Worm (Caenorhabditis elegans) whole organism, L2 larva: ENCODE data around the gene snt-1.

ENCODE experiments used
- C34F6.9 ChIP-seq: fragments of 150-350 bp; optimal IDR thresholded peaks from 2 replicates; lab custom pipeline; 2014; ENCODE audit warnings: missing biosample characterization, missing genetic modification characterization
- F13H6.1 ChIP-seq: sonication (generic microtip); optimal IDR thresholded peaks from 2 replicates; lab custom pipeline; 2016; ENCODE audit warnings: missing genetic modification characterization, missing compliant biosample characterization
- R02D3.7 ChIP-seq: fragments of 150-350 bp; optimal IDR thresholded peaks from 2 replicates; lab custom pipeline; 2014; ENCODE audit warnings: missing biosample characterization, missing genetic modification characterization
- Y55F3AM.14 ChIP-seq: fragments of 200-800 bp; sonication (Bioruptor generic); optimal IDR thresholded peaks from 2 replicates; lab custom pipeline; 2018; ENCODE audit warnings: mild to moderate bottlenecking, missing genetic modification characterization, missing compliant biosample characterization
- ZK546.5 ChIP-seq: sonication (generic microtip); optimal IDR thresholded peaks from 2 replicates; lab custom pipeline; 2017; ENCODE audit warnings: missing biosample characterization, missing genetic modification characterization
- alr-1 ChIP-seq: fragments of 150-350 bp; optimal IDR thresholded peaks from 2 replicates; lab custom pipeline; 2014; ENCODE audit warnings: missing biosample characterization, missing genetic modification characterization
- aly-2 ChIP-seq: fragments of 150-350 bp; optimal IDR thresholded peaks from 2 replicates; lab custom pipeline; 2014; ENCODE audit warnings: missing biosample characterization, missing genetic modification characterization
- blmp-1 ChIP-seq: sonication (generic microtip); optimal IDR thresholded peaks from 2 replicates; lab custom pipeline; 2017; ENCODE audit warnings: missing genetic modification characterization, mild to moderate bottlenecking, missing compliant biosample characterization, antibody characterized with exemption, moderate library complexity; ENCODE audit not compliant: insufficient read depth
- ceh-16 ChIP-seq: fragments of 150-350 bp; optimal IDR thresholded peaks from 2 replicates; lab custom pipeline; 2014; ENCODE audit warnings: missing biosample characterization, missing genetic modification characterization
- ceh-82 ChIP-seq: fragments of 150-350 bp; optimal IDR thresholded peaks from 2 replicates; lab custom pipeline; 2014; ENCODE audit warnings: missing biosample characterization, missing genetic modification characterization
- crh-2 ChIP-seq: sonication (generic microtip); optimal IDR thresholded peaks from 2 replicates; lab custom pipeline; 2017; ENCODE audit warnings: missing biosample characterization, missing genetic modification characterization
- dmd-4 ChIP-seq: sonication (generic microtip); optimal IDR thresholded peaks from 2 replicates; lab custom pipeline; 2017; ENCODE audit warnings: missing biosample characterization, missing genetic modification characterization
- egl-27 ChIP-seq: sonication (generic microtip); optimal IDR thresholded peaks from 3 replicates; lab custom pipeline; 2017; ENCODE audit warnings: missing biosample characterization, missing genetic modification reagents, missing genetic modification characterization
- elt-1 ChIP-seq: fragments of 150-350 bp; optimal IDR thresholded peaks from 2 replicates; lab custom pipeline; 2014; ENCODE audit warnings: missing biosample characterization, missing genetic modification characterization
- elt-3 ChIP-seq: sonication (generic microtip); optimal IDR thresholded peaks from 2 replicates; lab custom pipeline; 2017; ENCODE audit warnings: missing biosample characterization, missing genetic modification characterization
- fos-1 ChIP-seq: fragments of 150-350 bp; optimal IDR thresholded peaks from 2 replicates; lab custom pipeline; 2014; ENCODE audit warnings: missing biosample characterization, missing genetic modification characterization
- gmeb-1 ChIP-seq: fragments of 150-350 bp; optimal IDR thresholded peaks from 2 replicates; lab custom pipeline; 2014; ENCODE audit warnings: missing biosample characterization, missing genetic modification characterization
- lin-11 ChIP-seq: fragments of 150-350 bp; sonication (generic microtip); optimal IDR thresholded peaks from 2 replicates; lab custom pipeline; 2014; ENCODE audit warnings: missing biosample characterization, missing genetic modification characterization, inconsistent platforms, mixed read lengths
- lin-39 ChIP-seq: fragments of 150-350 bp; optimal IDR thresholded peaks from 2 replicates; lab custom pipeline; 2014; ENCODE audit warnings: missing biosample characterization, missing genetic modification reagents, missing genetic modification characterization
- mab-5 ChIP-seq: fragments of 150-350 bp; optimal IDR thresholded peaks from 2 replicates; lab custom pipeline; 2014; ENCODE audit warnings: missing biosample characterization, missing genetic modification characterization
- mdl-1 ChIP-seq, 2 experiments: fragments of 150-350 bp in 1 of 2; sonication (generic microtip) in 1 of 2; optimal IDR thresholded peaks; 2 replicates each; lab custom pipeline; 2017; ENCODE audit warnings: missing biosample characterization in 2 of 2, missing genetic modification characterization in 2 of 2
- nhr-10 ChIP-seq: sonication (generic microtip); optimal IDR thresholded peaks from 2 replicates; lab custom pipeline; 2017; ENCODE audit warnings: missing biosample characterization, missing genetic modification characterization
- nhr-11 ChIP-seq: fragments of 150-350 bp; optimal IDR thresholded peaks from 2 replicates; lab custom pipeline; 2014; ENCODE audit warnings: missing biosample characterization, missing genetic modification characterization
- nhr-12 ChIP-seq: fragments of 150-350 bp; optimal IDR thresholded peaks from 2 replicates; lab custom pipeline; 2014; ENCODE audit warnings: missing biosample characterization, missing genetic modification characterization
- nhr-129 ChIP-seq: fragments of 150-350 bp; optimal IDR thresholded peaks from 2 replicates; lab custom pipeline; 2014; ENCODE audit warnings: missing biosample characterization, missing genetic modification characterization
- nhr-21 ChIP-seq: fragments of 150-350 bp; optimal IDR thresholded peaks from 2 replicates; lab custom pipeline; 2014; ENCODE audit warnings: missing biosample characterization, missing genetic modification characterization
- nhr-237 ChIP-seq: fragments of 150-350 bp; optimal IDR thresholded peaks from 2 replicates; lab custom pipeline; 2014; ENCODE audit warnings: missing biosample characterization, missing genetic modification characterization
- nhr-25 ChIP-seq: fragments of 150-350 bp; sonication (generic microtip); optimal IDR thresholded peaks from 3 replicates; lab custom pipeline; 2014; ENCODE audit warnings: missing biosample characterization, missing genetic modification characterization
- nhr-6 ChIP-seq: fragments of 150-350 bp; optimal IDR thresholded peaks from 2 replicates; lab custom pipeline; 2014; ENCODE audit warnings: missing biosample characterization, missing genetic modification characterization
- nhr-77 ChIP-seq: fragments of 150-350 bp; optimal IDR thresholded peaks from 2 replicates; lab custom pipeline; 2014; ENCODE audit warnings: missing biosample characterization, missing genetic modification characterization
- sem-4 ChIP-seq: fragments of 150-350 bp; optimal IDR thresholded peaks from 2 replicates; lab custom pipeline; 2014; ENCODE audit warnings: missing biosample characterization, missing genetic modification reagents, missing genetic modification characterization
- skn-1 ChIP-seq: sonication (generic microtip); optimal IDR thresholded peaks from 2 replicates; lab custom pipeline; 2017; ENCODE audit warnings: missing biosample characterization, missing genetic modification characterization
- sma-3 ChIP-seq: sonication (generic microtip); optimal IDR thresholded peaks from 2 replicates; lab custom pipeline; 2016; ENCODE audit warnings: missing genetic modification reagents, missing genetic modification characterization, missing compliant biosample characterization
- sma-9 ChIP-seq, 2 experiments: fragments of 150-350 bp in 1 of 2; sonication (generic microtip) in 1 of 2; optimal IDR thresholded peaks; 2 replicates each; lab custom pipeline; 2014 to 2016; ENCODE audit warnings: missing genetic modification characterization in 2 of 2, mild to moderate bottlenecking in 1 of 2, missing biosample characterization in 1 of 2, missing compliant biosample characterization in 1 of 2, missing genetic modification reagents in 1 of 2, moderate library complexity in 1 of 2
- snpc-4 ChIP-seq: fragments of 150-350 bp; optimal IDR thresholded peaks from 2 replicates; lab custom pipeline; 2014; ENCODE audit warnings: missing biosample characterization, missing genetic modification characterization
- unc-39 ChIP-seq: fragments of 150-350 bp; optimal IDR thresholded peaks from 2 replicates; lab custom pipeline; 2014; ENCODE audit warnings: missing biosample characterization, missing genetic modification characterization
- unc-55 ChIP-seq: fragments of 150-350 bp; sonication (generic microtip); optimal IDR thresholded peaks from 3 replicates; lab custom pipeline; 2014; ENCODE audit warnings: missing biosample characterization, missing genetic modification reagents, missing genetic modification characterization
- unc-62 ChIP-seq: fragments of 150-350 bp; optimal IDR thresholded peaks from 2 replicates; lab custom pipeline; 2014; ENCODE audit warnings: missing biosample characterization, missing genetic modification reagents, missing genetic modification characterization
- zag-1 ChIP-seq: fragments of 150-350 bp; optimal IDR thresholded peaks from 2 replicates; lab custom pipeline; 2014; ENCODE audit warnings: missing biosample characterization, missing genetic modification characterization
- ztf-1 ChIP-seq: fragments of 200-800 bp; sonication (Bioruptor generic); conservative IDR thresholded peaks from 2 replicates; pipeline ENCODE4 v1.3.6; 2022; ENCODE audit warnings: missing genetic modification characterization, missing compliant biosample characterization
- ztf-4 ChIP-seq: fragments of 150-350 bp; optimal IDR thresholded peaks from 2 replicates; lab custom pipeline; 2014; ENCODE audit warnings: missing biosample characterization, missing genetic modification characterization

Gene snt-1

DNA sequence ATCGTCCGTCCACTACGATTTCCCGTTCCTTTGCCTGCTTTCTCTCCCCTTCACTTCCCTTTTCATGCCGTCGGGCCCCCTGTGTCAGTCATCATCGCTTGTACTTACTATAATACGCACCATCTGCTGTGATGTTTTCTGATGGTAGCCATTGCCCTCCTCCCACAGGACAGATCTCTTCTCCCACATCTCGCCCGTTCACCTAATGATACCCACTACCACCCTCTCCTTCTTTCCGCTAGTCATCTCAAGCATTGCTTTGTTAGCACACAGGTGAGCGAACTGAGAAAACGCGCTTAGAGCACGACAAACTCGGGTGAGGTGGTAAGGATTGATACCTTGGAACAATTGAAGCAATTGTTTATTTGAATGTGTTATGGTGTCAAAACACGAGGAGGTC is 20.2 kb downstream of the snt-1 start:
- peak; percentile 1 for TF ChIP-seq nhr-129
- peak; percentile 37 for TF ChIP-seq blmp-1 (tag; lab: Kevin White, UChicago)
- TF ChIP-seq sem-4 (tag; lab: Kevin White, UChicago) = no peak
- TF ChIP-seq R02D3.7 = no peak
- no peak for TF ChIP-seq ZK546.5 (tag; lab: Kevin White, UChicago)
- no peak for TF ChIP-seq nhr-77 (tag; lab: Kevin White, UChicago)
- TF ChIP-seq C34F6.9 (tag; lab: Kevin White, UChicago) = no peak
- no peak for TF ChIP-seq nhr-21
- no peak for TF ChIP-seq ztf-4
- TF ChIP-seq sma-3 (GFP tag; lab: Kevin White, UChicago) = no peak
- no peak for TF ChIP-seq ztf-1
- no peak for TF ChIP-seq dmd-4 (tag; lab: Kevin White, UChicago)
- no peak for TF ChIP-seq gmeb-1 (tag; lab: Kevin White, UChicago)
- no peak for TF ChIP-seq skn-1 (tag; lab: Kevin White, UChicago)
- TF ChIP-seq egl-27 (tag; lab: Kevin White, UChicago) = no peak
- no peak for TF ChIP-seq lin-39 (tag; lab: Kevin White, UChicago)

DNA sequence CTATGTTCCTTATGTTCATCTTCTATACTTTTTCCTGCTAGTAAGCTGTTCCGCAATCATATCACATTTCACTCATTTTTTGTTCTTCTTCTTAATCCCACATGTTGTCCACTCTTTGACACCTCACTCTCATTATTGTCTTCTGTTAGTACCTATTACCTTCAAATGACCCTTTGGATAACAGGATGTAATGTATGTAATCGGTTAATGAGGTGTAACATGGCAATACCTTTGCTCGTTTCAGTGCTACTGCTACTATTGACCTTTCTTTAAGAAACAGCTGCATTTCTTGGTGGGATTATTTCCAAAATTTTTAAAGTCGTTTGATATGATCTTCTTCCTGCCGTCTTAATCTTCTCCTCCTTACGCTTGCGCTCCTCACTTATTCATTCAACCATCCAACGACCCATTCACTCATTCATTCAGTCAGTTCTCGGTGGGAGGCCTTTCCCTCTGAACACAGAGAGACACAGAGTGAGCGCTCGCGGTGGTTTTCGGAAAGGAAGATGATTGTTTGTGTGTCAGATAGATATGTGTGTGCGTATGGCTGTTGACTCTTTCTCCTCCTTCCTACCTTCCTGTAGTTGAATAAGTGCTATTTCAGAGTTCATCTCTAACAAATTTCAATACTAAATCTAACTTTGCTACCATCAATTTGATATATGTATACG is 20.9 kb downstream of the snt-1 start:
- TF ChIP-seq gmeb-1 (tag; lab: Kevin White, UChicago) (no peak), ceh-82 (tag; lab: Kevin White, UChicago) (no peak), mdl-1 (tag; optimal IDR thresholded peaks at IDR 0.05; lab: Kevin White, UChicago) (peak in 1 of 2 experiments; percentile 4), mab-5 (no peak), nhr-21 (no peak), nhr-129 (peak; percentile 41), aly-2 (tag; lab: Kevin White, UChicago) (no peak), nhr-12 (tag; lab: Kevin White, UChicago) (no peak), ceh-16 (tag; lab: Kevin White, UChicago) (no peak), nhr-237 (no peak), snpc-4 (tag; lab: Kevin White, UChicago) (no peak), crh-2 (tag; lab: Kevin White, UChicago) (no peak), ztf-4 (no peak), skn-1 (tag; lab: Kevin White, UChicago) (no peak), fos-1 (peak; percentile 29), F13H6.1 (tag; lab: Kevin White, UChicago) (peak; percentile 4), nhr-10 (tag; lab: Kevin White, UChicago) (no peak), sma-3 (GFP tag; lab: Kevin White, UChicago) (no peak)

ce11 chrII:6832207-6832606 is 21.4 kb downstream of the snt-1 start:
- TF ChIP-seq egl-27 (tag; lab: Kevin White, UChicago) (no peak), unc-39 (tag; lab: Kevin White, UChicago) (no peak), mdl-1 (tag; optimal IDR thresholded peaks at IDR 0.05; lab: Kevin White, UChicago) (no peak), ztf-1 (no peak)
- TF ChIP-seq, all 48 proteins: peak for 0

DNA sequence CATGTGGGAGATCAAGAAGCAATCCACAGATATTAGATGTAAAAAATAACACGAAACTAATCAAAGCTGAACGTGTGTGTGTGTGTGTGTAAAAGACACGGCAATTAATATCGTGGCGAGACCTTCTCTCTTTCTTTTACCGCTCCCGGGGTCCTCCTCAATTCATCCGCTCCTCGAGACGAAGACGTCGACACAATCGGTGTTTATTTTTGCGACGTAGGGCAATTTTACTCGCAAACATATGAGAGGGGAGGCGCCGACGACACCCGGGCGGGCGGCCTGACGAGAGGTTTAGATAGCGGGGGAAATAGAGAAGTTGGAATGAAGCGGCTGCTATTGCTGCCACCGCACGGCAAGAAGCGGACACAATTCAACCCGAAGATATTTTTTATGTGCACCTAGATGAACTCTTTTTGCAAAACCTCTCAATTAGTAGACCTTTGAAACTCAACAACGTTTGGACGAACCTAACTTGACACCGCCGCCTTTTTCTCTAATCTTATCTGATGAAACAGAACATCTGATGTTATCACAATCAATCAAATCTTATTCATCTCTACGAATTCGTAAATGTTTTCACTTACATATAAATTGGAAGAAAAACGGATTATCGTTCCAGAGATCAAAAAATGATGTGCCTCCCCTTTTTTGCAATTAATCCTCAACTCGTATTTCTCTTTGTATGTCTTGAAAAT is 22.1 kb downstream of the snt-1 start:
- TF ChIP-seq lin-11 (tag; lab: Kevin White, UChicago) = no peak
- peak; percentile 27 for TF ChIP-seq sma-9 (GFP tag; optimal IDR thresholded peaks at IDR 0.05; lab: Kevin White, UChicago)
- no peak for TF ChIP-seq sma-9 (tag; optimal IDR thresholded peaks at IDR 0.05; lab: Kevin White, UChicago)
- peak; percentile 81 for TF ChIP-seq elt-1
- TF ChIP-seq nhr-25 = peak; percentile 12
- TF ChIP-seq F13H6.1 (tag; lab: Kevin White, UChicago) = peak; percentile 30

DNA sequence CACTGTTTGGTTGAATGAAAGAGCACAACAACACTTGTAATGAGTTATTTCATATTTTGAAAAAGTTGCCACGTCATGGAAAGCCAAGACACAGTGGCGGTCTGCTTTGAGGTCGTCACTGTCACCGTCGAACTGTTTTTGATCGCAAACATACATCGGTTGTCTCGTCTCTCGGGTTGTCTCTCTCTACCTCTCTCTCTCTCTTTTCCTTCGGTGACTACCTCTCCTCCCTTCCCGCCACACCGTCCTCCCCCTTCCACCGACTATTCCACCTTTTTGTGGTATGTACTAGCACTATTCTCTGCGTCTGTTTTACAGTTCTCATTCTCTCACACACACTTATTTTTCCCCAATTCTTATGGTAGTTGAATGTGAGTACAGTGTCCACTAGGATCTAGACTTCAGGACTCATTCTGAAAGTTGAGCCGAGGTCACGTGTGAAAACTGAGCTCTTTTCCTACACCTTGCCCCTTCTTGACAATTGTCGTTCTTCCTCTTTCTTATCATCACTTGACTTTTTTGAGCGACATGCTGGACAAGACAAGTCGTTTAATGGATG is 23.1 kb downstream of the snt-1 start:
- TF ChIP-seq sem-4 (tag; lab: Kevin White, UChicago) (no peak), ceh-16 (tag; lab: Kevin White, UChicago) (no peak), dmd-4 (tag; lab: Kevin White, UChicago) (no peak), ztf-1 (no peak), zag-1 (tag; lab: Kevin White, UChicago) (no peak), nhr-77 (tag; lab: Kevin White, UChicago) (no peak), gmeb-1 (tag; lab: Kevin White, UChicago) (no peak), nhr-6 (tag; lab: Kevin White, UChicago) (no peak), Y55F3AM.14 (GFP tag; lab: Kevin White, UChicago) (no peak), nhr-11 (tag; lab: Kevin White, UChicago) (no peak), nhr-21 (no peak), elt-3 (no peak), snpc-4 (tag; lab: Kevin White, UChicago) (no peak), mdl-1 (tag; optimal IDR thresholded peaks at IDR 0.05; lab: Kevin White, UChicago) (no peak), unc-62 (GFP tag; lab: Kevin White, UChicago) (no peak), ceh-82 (tag; lab: Kevin White, UChicago) (no peak), unc-55 (no peak), fos-1 (peak; percentile 32), sma-9 (GFP tag; optimal IDR thresholded peaks at IDR 0.05; lab: Kevin White, UChicago) (peak; percentile 31), sma-9 (tag; optimal IDR thresholded peaks at IDR 0.05; lab: Kevin White, UChicago) (no peak), C34F6.9 (tag; lab: Kevin White, UChicago) (peak; percentile 5), crh-2 (tag; lab: Kevin White, UChicago) (peak; percentile 75), alr-1 (no peak)
